Worm (Caenorhabditis elegans) whole organism, L4 larva: ENCODE results near the gene eif-3.G.

Experiments used
- D1046.2 ChIP-seq: fragments of 200-800 bp; sonication (Bioruptor generic); IDR thresholded peaks from 2 replicates; pipeline ENCODE4 v1.3.6; 2022; ENCODE audit warnings: missing genetic modification characterization, missing compliant biosample characterization
- F10B5.3 ChIP-seq: sonication (generic microtip); optimal IDR thresholded peaks from 2 replicates; lab custom pipeline; 2016; ENCODE audit warnings: mild to moderate bottlenecking, missing genetic modification characterization, missing compliant biosample characterization
- F37D6.2 ChIP-seq: sonication (generic microtip); optimal IDR thresholded peaks from 2 replicates; lab custom pipeline; 2016; ENCODE audit warnings: mild to moderate bottlenecking, missing genetic modification characterization, missing compliant biosample characterization
- F49E8.2 ChIP-seq: sonication (generic microtip); optimal IDR thresholded peaks from 2 replicates; lab custom pipeline; 2016; ENCODE audit warnings: missing compliant biosample characterization, mild to moderate bottlenecking, missing genetic modification characterization, borderline replicate concordance
- R02D3.7 ChIP-seq: fragments of 150-350 bp; sonication (generic microtip); optimal IDR thresholded peaks from 3 replicates; lab custom pipeline; 2014; ENCODE audit warnings: missing biosample characterization, missing genetic modification characterization
- Y105C5A.15 ChIP-seq: fragments of 200-800 bp; sonication (Bioruptor generic); IDR thresholded peaks from 2 replicates; pipeline ENCODE4 v1.3.6; 2022; ENCODE audit warnings: missing genetic modification characterization, missing compliant biosample characterization
- Y5F2A.4 ChIP-seq: fragments of 200-800 bp; sonication (Bioruptor generic); optimal IDR thresholded peaks from 2 replicates; lab custom pipeline; 2018; ENCODE audit warnings: mild to moderate bottlenecking, missing genetic modification characterization, missing compliant biosample characterization
- Y75B8A.6 ChIP-seq: fragments of 200-800 bp; sonication (Bioruptor generic); IDR thresholded peaks from 2 replicates; pipeline ENCODE4 v1.3.6; 2022; ENCODE audit warnings: missing genetic modification reagents, missing genetic modification characterization, missing compliant biosample characterization
- ZK337.2 ChIP-seq: fragments of 200-800 bp; sonication (Bioruptor generic); IDR thresholded peaks from 2 replicates; pipeline ENCODE4 v1.3.6; 2022; ENCODE audit warnings: missing genetic modification reagents, missing genetic modification characterization, missing compliant biosample characterization
- ceh-20 ChIP-seq: fragments of 200-800 bp; sonication (Bioruptor generic); IDR thresholded peaks from 2 replicates; pipeline ENCODE4 v1.3.6; 2022; ENCODE audit warnings: missing genetic modification reagents, missing genetic modification characterization, missing compliant biosample characterization
- ceh-32 ChIP-seq: sonication (generic microtip); optimal IDR thresholded peaks from 2 replicates; lab custom pipeline; 2016; ENCODE audit warnings: mild to moderate bottlenecking, missing genetic modification characterization, missing compliant biosample characterization; ENCODE audit not compliant: poor library complexity
- ceh-82 ChIP-seq: sonication (generic microtip); optimal IDR thresholded peaks from 2 replicates; lab custom pipeline; 2017; ENCODE audit warnings: missing biosample characterization, missing genetic modification characterization
- ces-1 ChIP-seq: fragments of 150-350 bp; sonication (generic microtip); optimal IDR thresholded peaks from 4 replicates; lab custom pipeline; 2014; ENCODE audit warnings: missing biosample characterization, missing genetic modification reagents, missing genetic modification characterization
- cey-2 ChIP-seq: sonication (generic microtip); optimal IDR thresholded peaks from 3 replicates; lab custom pipeline; 2017; ENCODE audit warnings: missing genetic modification characterization, mild to moderate bottlenecking, missing compliant biosample characterization, antibody characterized with exemption, borderline replicate concordance; ENCODE audit not compliant: insufficient read depth
- daf-16 ChIP-seq, 3 experiments: sonication (generic microtip); optimal IDR thresholded peaks; 2 replicates each; lab custom pipeline; 2016 to 2017; ENCODE audit warnings: missing genetic modification characterization in 3 of 3, missing genetic modification reagents in 3 of 3, mild to moderate bottlenecking in 2 of 3, missing compliant biosample characterization in 2 of 3, missing biosample characterization in 1 of 3, moderate library complexity in 1 of 3
- daf-19 ChIP-seq: fragments of 200-800 bp; sonication (Bioruptor generic); conservative IDR thresholded peaks from 2 replicates; pipeline ENCODE4 v1.3.6; 2022; ENCODE audit warnings: missing genetic modification characterization, missing compliant biosample characterization
- daf-8 ChIP-seq: fragments of 200-800 bp; sonication (Bioruptor generic); IDR thresholded peaks from 2 replicates; pipeline ENCODE4 v1.3.6; 2022; ENCODE audit warnings: missing genetic modification characterization, missing compliant biosample characterization
- dpl-1 ChIP-seq: fragments of 150-350 bp; optimal IDR thresholded peaks from 2 replicates; lab custom pipeline; 2014; ENCODE audit warnings: missing biosample characterization, missing genetic modification reagents, missing genetic modification characterization
- dve-1 ChIP-seq: sonication (generic microtip); optimal IDR thresholded peaks from 2 replicates; lab custom pipeline; 2017; ENCODE audit warnings: antibody characterized with exemption, mild to moderate bottlenecking, missing genetic modification characterization, missing compliant biosample characterization; ENCODE audit not compliant: insufficient read depth
- fkh-10 ChIP-seq: fragments of 150-350 bp; optimal IDR thresholded peaks from 2 replicates; lab custom pipeline; 2014; ENCODE audit warnings: missing biosample characterization, missing genetic modification reagents, missing genetic modification characterization
- fos-1 ChIP-seq: fragments of 150-350 bp; optimal IDR thresholded peaks from 2 replicates; lab custom pipeline; 2014; ENCODE audit warnings: missing biosample characterization, missing genetic modification characterization
- gei-8 ChIP-seq: fragments of 200-800 bp; sonication (Bioruptor generic); optimal IDR thresholded peaks from 2 replicates; lab custom pipeline; 2018; ENCODE audit warnings: mild to moderate bottlenecking, missing genetic modification characterization, missing compliant biosample characterization
- jun-1 ChIP-seq: fragments of 150-350 bp; optimal IDR thresholded peaks from 2 replicates; lab custom pipeline; 2014; ENCODE audit warnings: missing biosample characterization, missing genetic modification reagents, missing genetic modification characterization
- lin-13 ChIP-seq: fragments of 150-350 bp; optimal IDR thresholded peaks from 2 replicates; lab custom pipeline; 2014; ENCODE audit warnings: missing biosample characterization, missing genetic modification reagents, missing genetic modification characterization
- lin-39 ChIP-seq: fragments of 150-350 bp; optimal IDR thresholded peaks from 2 replicates; lab custom pipeline; 2014; ENCODE audit warnings: missing biosample characterization, missing genetic modification reagents, missing genetic modification characterization
- lsy-2 ChIP-seq, 2 experiments: fragments of 150-350 bp in 1 of 2; sonication (generic microtip) in 1 of 2; optimal IDR thresholded peaks; 2 replicates each; lab custom pipeline; 2014 to 2017; ENCODE audit warnings: missing biosample characterization in 2 of 2, missing genetic modification characterization in 2 of 2
- madf-5 ChIP-seq, 2 experiments: fragments of 200-800 bp; sonication (Bioruptor generic); IDR thresholded peaks; 2 replicates each; pipeline ENCODE4 v1.3.6; 2022; ENCODE audit warnings: missing compliant biosample characterization in 2 of 2, missing genetic modification characterization in 2 of 2
- mdl-1 ChIP-seq, 2 experiments: fragments of 150-350 bp in 1 of 2; sonication (generic microtip) in 1 of 2; optimal IDR thresholded peaks; 2 replicates each; lab custom pipeline; 2014 to 2017; ENCODE audit warnings: missing biosample characterization in 2 of 2, missing genetic modification characterization in 2 of 2
- mdt-29 ChIP-seq: fragments of 200-800 bp; sonication (Bioruptor generic); IDR thresholded peaks from 2 replicates; pipeline ENCODE4 v1.3.6; 2022; ENCODE audit warnings: missing genetic modification reagents, missing genetic modification characterization, missing compliant biosample characterization
- mxl-2 ChIP-seq: fragments of 200-800 bp; sonication (Bioruptor generic); conservative IDR thresholded peaks from 2 replicates; pipeline ENCODE4 v1.3.6; 2022; ENCODE audit warnings: missing genetic modification reagents, missing genetic modification characterization, missing compliant biosample characterization
- nhr-102 ChIP-seq: sonication (generic microtip); optimal IDR thresholded peaks from 2 replicates; lab custom pipeline; 2016; ENCODE audit warnings: mild to moderate bottlenecking, missing genetic modification characterization, moderate library complexity, missing compliant biosample characterization
- nhr-111 ChIP-seq: fragments of 200-800 bp; sonication (Bioruptor generic); optimal IDR thresholded peaks from 2 replicates; lab custom pipeline; 2018; ENCODE audit warnings: mild to moderate bottlenecking, missing genetic modification characterization, missing compliant biosample characterization
- nhr-237 ChIP-seq: sonication (generic microtip); optimal IDR thresholded peaks from 2 replicates; lab custom pipeline; 2017; ENCODE audit warnings: missing biosample characterization, missing genetic modification characterization
- nhr-28 ChIP-seq: fragments of 150-350 bp; optimal IDR thresholded peaks from 2 replicates; lab custom pipeline; 2014; ENCODE audit warnings: missing biosample characterization, missing genetic modification characterization
- nhr-41 ChIP-seq: fragments of 200-800 bp; sonication (Bioruptor generic); IDR thresholded peaks from 2 replicates; pipeline ENCODE4 v1.3.6; 2022; ENCODE audit warnings: missing genetic modification reagents, missing genetic modification characterization, missing compliant biosample characterization
- nhr-42 ChIP-seq: fragments of 200-800 bp; sonication (Bioruptor generic); IDR thresholded peaks from 2 replicates; pipeline ENCODE4 v1.3.6; 2022; ENCODE audit warnings: missing genetic modification characterization, missing compliant biosample characterization
- nhr-48 ChIP-seq: sonication (generic microtip); optimal IDR thresholded peaks from 2 replicates; lab custom pipeline; 2016; ENCODE audit warnings: mild to moderate bottlenecking, missing genetic modification characterization, missing compliant biosample characterization
- nhr-6 ChIP-seq: fragments of 150-350 bp; optimal IDR thresholded peaks from 2 replicates; lab custom pipeline; 2014; ENCODE audit warnings: missing biosample characterization, missing genetic modification characterization
- nhr-76 ChIP-seq: fragments of 150-350 bp; optimal IDR thresholded peaks from 2 replicates; lab custom pipeline; 2014; ENCODE audit warnings: missing biosample characterization, missing genetic modification characterization
- pha-4 ChIP-seq, 2 experiments: fragments of 150-350 bp in 1 of 2; fragments of 200-800 bp in 1 of 2; sonication (Bioruptor generic) in 1 of 2; IDR thresholded peaks in 1 of 2; optimal IDR thresholded peaks in 1 of 2; 2 replicates each; pipeline versions ENCODE4 v1.3.6 to Lab custom; 2014 to 2022; ENCODE audit warnings: missing genetic modification characterization in 2 of 2, missing genetic modification reagents in 2 of 2, missing biosample characterization in 1 of 2, missing compliant biosample characterization in 1 of 2
- pqm-1 ChIP-seq: sonication (generic microtip); optimal IDR thresholded peaks from 2 replicates; lab custom pipeline; 2017; ENCODE audit warnings: missing biosample characterization, missing genetic modification characterization
- set-16 ChIP-seq: fragments of 200-800 bp; sonication (Bioruptor generic); IDR thresholded peaks from 2 replicates; pipeline ENCODE4 v1.3.6; 2022; ENCODE audit warnings: missing genetic modification reagents, missing genetic modification characterization, missing compliant biosample characterization
- skn-1 ChIP-seq: fragments of 150-350 bp; optimal IDR thresholded peaks from 2 replicates; lab custom pipeline; 2014; ENCODE audit warnings: missing biosample characterization, missing genetic modification characterization
- snpc-4 ChIP-seq: fragments of 150-350 bp; optimal IDR thresholded peaks from 2 replicates; lab custom pipeline; 2014; ENCODE audit warnings: missing biosample characterization, missing genetic modification characterization
- spr-3 ChIP-seq: fragments of 200-800 bp; sonication (Bioruptor generic); optimal IDR thresholded peaks from 2 replicates; lab custom pipeline; 2018; ENCODE audit warnings: mild to moderate bottlenecking, missing genetic modification characterization, missing compliant biosample characterization
- unc-62 ChIP-seq, 3 experiments: fragments of 150-350 bp in 1 of 3; sonication (generic microtip); optimal IDR thresholded peaks in 2 of 3; peaks in 1 of 3; 1 replicate in 1 of 3; 2 replicates in 2 of 3; lab custom pipeline; 2014 to 2017; ENCODE audit warnings: missing biosample characterization in 3 of 3, missing genetic modification characterization in 3 of 3, missing genetic modification reagents in 3 of 3, missing genotype in 1 of 3
- zag-1 ChIP-seq: fragments of 150-350 bp; optimal IDR thresholded peaks from 2 replicates; lab custom pipeline; 2014; ENCODE audit warnings: missing biosample characterization, missing genetic modification characterization
- zfp-3 ChIP-seq: fragments of 200-800 bp; sonication (Bioruptor generic); conservative IDR thresholded peaks from 2 replicates; pipeline ENCODE4 v1.3.6; 2022; ENCODE audit warnings: missing genetic modification reagents, missing genetic modification characterization, missing compliant biosample characterization

eif-3.G gene

ce11 chrII:8481033-8481708, 38.6 kb downstream of the eif-3.G start (continued):
- TF ChIP-seq daf-16 (GFP tag; optimal IDR thresholded peaks at IDR 0.05; lab: Kevin White, UChicago) (peak in 1 of 2 experiments; percentile 87), daf-16 (tag; optimal IDR thresholded peaks at IDR 0.05; lab: Kevin White, UChicago) (peak; percentile 70), nhr-28 (peak; percentile 24), skn-1 (tag; lab: Kevin White, UChicago) (no peak), F10B5.3 (no peak), nhr-41 (GFP tag; lab: Robert Waterston, UW) (no peak), nhr-48 (peak; percentile 56), F37D6.2 (tag; lab: Kevin White, UChicago) (no peak), nhr-102 (peak; percentile 40), daf-8 (GFP tag; lab: Robert Waterston, UW) (no peak), spr-3 (GFP tag; lab: Kevin White, UChicago) (no peak), ceh-82 (tag; lab: Kevin White, UChicago) (no peak), D1046.2 (GFP tag; lab: Robert Waterston, UW) (no peak), ZK337.2 (GFP tag; lab: Robert Waterston, UW) (no peak), mxl-2 (GFP tag; lab: Robert Waterston, UW) (peak; percentile 83), lin-13 (GFP tag; lab: Kevin White, UChicago) (no peak), Y105C5A.15 (GFP tag; lab: Robert Waterston, UW) (0 out of 2 replicates have a peak, but pooled peaks have one; percentile 48), nhr-237 (tag; lab: Kevin White, UChicago) (no peak), R02D3.7 (no peak), zag-1 (tag; lab: Kevin White, UChicago) (no peak), madf-5 (GFP tag; IDR thresholded peaks at IDR 0.05; lab: Robert Waterston, UW) (peak in 1 of 2 experiments; percentile 11; a peak in 1 of 4 replicates), daf-19 (GFP tag; lab: Robert Waterston, UW) (0 out of 2 replicates have a peak, but pooled peaks have one; percentile 10), mdt-29 (peak; percentile 69), gei-8 (GFP tag; lab: Kevin White, UChicago) (no peak), nhr-6 (tag; lab: Kevin White, UChicago) (no peak), dve-1 (tag; lab: Kevin White, UChicago) (peak; percentile 11), Y5F2A.4 (GFP tag; lab: Kevin White, UChicago) (no peak), set-16 (no peak), Y75B8A.6 (GFP tag; lab: Robert Waterston, UW) (0 out of 2 replicates have a peak, but pooled peaks have one; percentile 41), fkh-10 (GFP tag; lab: Kevin White, UChicago) (no peak), nhr-76 (no peak), ceh-32 (tag; lab: Kevin White, UChicago) (no peak), nhr-42 (no peak), nhr-111 (GFP tag; lab: Kevin White, UChicago) (no peak), mdl-1 (tag; optimal IDR thresholded peaks at IDR 0.05; lab: Kevin White, UChicago) (peak in 1 of 2 experiments; percentile 17), dpl-1 (GFP tag; lab: Kevin White, UChicago) (no peak), lsy-2 (tag; optimal IDR thresholded peaks at IDR 0.05; lab: Kevin White, UChicago) (peak in 1 of 2 experiments; percentile 52), lin-39 (tag; lab: Kevin White, UChicago) (no peak)

- TF ChIP-seq pha-4 (GFP tag; IDR thresholded peaks at IDR 0.05; lab: Robert Waterston, UW): peak; percentile 23; the same call in 1 of the 2 replicates
- TF ChIP-seq pha-4 (tag; optimal IDR thresholded peaks at IDR 0.05; lab: Kevin White, UChicago): no peak
- no peak for TF ChIP-seq fos-1 (tag; lab: Kevin White, UChicago)
- TF ChIP-seq nhr-102: no peak
- TF ChIP-seq unc-62 (GFP tag; optimal IDR thresholded peaks at IDR 0.05 in 1 of 2; lab: Kevin White, UChicago): peak in 1 of 2 experiments; percentile 34
- TF ChIP-seq unc-62 (tag; optimal IDR thresholded peaks at IDR 0.05; lab: Kevin White, UChicago): no peak
- no peak for TF ChIP-seq ceh-20 (GFP tag; lab: Robert Waterston, UW)
- no peak for TF ChIP-seq pqm-1 (tag; lab: Kevin White, UChicago)
- no peak for TF ChIP-seq cey-2
- peak; percentile 57 for TF ChIP-seq zfp-3 (GFP tag; lab: Robert Waterston, UW)
- no peak for TF ChIP-seq zag-1 (tag; lab: Kevin White, UChicago)
- no peak for TF ChIP-seq snpc-4 (tag; lab: Kevin White, UChicago)
- no peak for TF ChIP-seq F49E8.2
- TF ChIP-seq jun-1 (tag; lab: Kevin White, UChicago): no peak
- no peak for TF ChIP-seq mdl-1 (tag; optimal IDR thresholded peaks at IDR 0.05; lab: Kevin White, UChicago)
- no peak for TF ChIP-seq ceh-32 (tag; lab: Kevin White, UChicago)
- no peak for TF ChIP-seq ces-1 (GFP tag; lab: Kevin White, UChicago)
These were observed 39.2 kb downstream of the eif-3.G start, which contains the start of gene M05D6.5 for ce11 chrII:8481731-8482253. Gene M05D6.5, minus strand, starts transcription at chrII:8482203.
